Fruit fly (Drosophila melanogaster): ENCODE data around the gene Rpn12.

DNA sequence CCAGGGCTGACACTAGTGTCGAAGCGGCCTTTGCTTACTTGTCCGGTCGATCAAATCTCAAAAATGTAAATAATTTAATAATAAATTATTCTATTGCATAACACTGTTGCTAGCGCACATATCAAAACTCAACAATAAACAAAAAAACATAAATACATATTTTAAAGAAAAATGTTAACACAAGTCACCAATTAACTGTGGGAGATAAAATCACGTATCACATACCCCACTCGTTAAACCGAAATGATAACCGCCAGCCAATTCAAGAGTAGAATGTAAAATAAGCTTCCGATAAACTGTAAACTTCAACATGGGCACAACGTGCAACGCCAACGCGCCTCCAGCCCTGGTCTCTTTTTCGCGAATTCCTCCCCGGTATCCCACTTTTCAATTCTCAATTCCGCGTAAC is 19.9 kb downstream of the Rpn12 start, which contains the start of gene Arts:
- TF ChIP-seq EcR (GFP tag; optimal IDR thresholded peaks at IDR 0.05): no peak
- no peak for TF ChIP-seq psq (optimal IDR thresholded peaks at IDR 0.05)
- TF ChIP-seq Dll (optimal IDR thresholded peaks at IDR 0.05): no peak
- TF ChIP-seq pan (optimal IDR thresholded peaks at IDR 0.05): no peak
- no peak for TF ChIP-seq usp (GFP tag; optimal IDR thresholded peaks at IDR 0.05)
- no peak for TF ChIP-seq CG8478 (optimal IDR thresholded peaks at IDR 0.05)
